Worm (Caenorhabditis elegans) whole organism, midembryonic: ENCODE measurements around the gene rnp-7.

Experiments
- T22C8.4 ChIP-seq: fragments of 200-800 bp; sonication (Bioruptor generic); IDR thresholded peaks from 2 replicates; pipeline ENCODE4 v1.3.6; 2022; ENCODE audit warnings: missing genetic modification characterization, missing compliant biosample characterization
- cog-1 ChIP-seq: sonication (generic microtip); optimal IDR thresholded peaks from 2 replicates; lab custom pipeline; 2016; ENCODE audit warnings: missing genetic modification characterization, missing compliant biosample characterization
- flt-1 ChIP-seq: fragments of 200-800 bp; sonication (Bioruptor generic); IDR thresholded peaks from 2 replicates; pipeline ENCODE4 v1.3.6; 2022; ENCODE audit warnings: missing genetic modification characterization, missing compliant biosample characterization
- klf-2 ChIP-seq: fragments of 200-800 bp; sonication (Bioruptor generic); conservative IDR thresholded peaks from 2 replicates; pipeline ENCODE4 v1.3.6; 2022; ENCODE audit warnings: missing genetic modification reagents, missing genetic modification characterization, missing compliant biosample characterization
- med-1 ChIP-seq: sonication (generic microtip); optimal IDR thresholded peaks from 2 replicates; lab custom pipeline; 2017; ENCODE audit warnings: missing genetic modification characterization, mild to moderate bottlenecking, missing compliant biosample characterization, antibody characterized with exemption, missing genetic modification reagents; ENCODE audit not compliant: insufficient read depth
- ref-1 ChIP-seq: fragments of 200-800 bp; sonication (Bioruptor generic); conservative IDR thresholded peaks from 2 replicates; pipeline ENCODE4 v1.3.6; 2022; ENCODE audit warnings: missing genetic modification reagents, missing genetic modification characterization, missing compliant biosample characterization
- tab-1 ChIP-seq: fragments of 200-800 bp; sonication (Bioruptor generic); IDR thresholded peaks from 2 replicates; pipeline ENCODE4 v1.3.6; 2022; ENCODE audit warnings: missing genetic modification characterization, missing compliant biosample characterization
- ztf-23 ChIP-seq: fragments of 200-800 bp; sonication (Bioruptor generic); IDR thresholded peaks from 2 replicates; pipeline ENCODE4 v1.3.6; 2022; ENCODE audit warnings: missing genetic modification reagents, missing genetic modification characterization, missing compliant biosample characterization
- ztf-29 ChIP-seq: fragments of 200-800 bp; sonication (Bioruptor generic); IDR thresholded peaks from 2 replicates; pipeline ENCODE4 v1.3.6; 2022; ENCODE audit warnings: missing genetic modification reagents, missing genetic modification characterization, missing compliant biosample characterization

The rnp-7 gene

ce11 chrIII:7178497-7178896 is 17.5 kb upstream of the rnp-7 start:
- TF ChIP-seq T22C8.4 (GFP tag; lab: Robert Waterston, UW): no peak
- no peak for TF ChIP-seq ztf-29 (GFP tag; lab: Robert Waterston, UW)
- TF ChIP-seq ztf-23 (GFP tag; lab: Robert Waterston, UW): no peak
- no peak for TF ChIP-seq cog-1 (tag; lab: Kevin White, UChicago)
- no peak for TF ChIP-seq tab-1 (GFP tag; lab: Robert Waterston, UW)
- no peak for TF ChIP-seq klf-2
- no peak for TF ChIP-seq med-1
- no peak for TF ChIP-seq ref-1 (GFP tag; lab: Robert Waterston, UW)

ce11 chrIII:7170090-7170489 is 9.1 kb upstream of the rnp-7 start:
- TF ChIP-seq tab-1 (GFP tag; lab: Robert Waterston, UW) (no peak), ztf-29 (GFP tag; lab: Robert Waterston, UW) (no peak), klf-2 (no peak), med-1 (no peak), ref-1 (GFP tag; lab: Robert Waterston, UW) (no peak)

ce11 chrIII:7167568-7167937 is 6.6 kb upstream of the rnp-7 start, which contains the start of gene acs-4:
Gene acs-4 (plus strand): TSS chrIII:7167838.
- TF ChIP-seq cog-1 (tag; lab: Kevin White, UChicago) (no peak), ztf-29 (GFP tag; lab: Robert Waterston, UW) (no peak), klf-2 (no peak), T22C8.4 (GFP tag; lab: Robert Waterston, UW) (no peak), tab-1 (GFP tag; lab: Robert Waterston, UW) (no peak), ztf-23 (GFP tag; lab: Robert Waterston, UW) (no peak), med-1 (no peak), ref-1 (GFP tag; lab: Robert Waterston, UW) (no peak), flt-1 (GFP tag; lab: Robert Waterston, UW) (no peak)

ce11 chrIII:7166664-7167567 is 6.0 kb upstream of the rnp-7 start:
- TF ChIP-seq cog-1 (tag; lab: Kevin White, UChicago) (no peak), flt-1 (GFP tag; lab: Robert Waterston, UW) (no peak), klf-2 (no peak), T22C8.4 (GFP tag; lab: Robert Waterston, UW) (no peak), med-1 (no peak), ztf-23 (GFP tag; lab: Robert Waterston, UW) (no peak), tab-1 (GFP tag; lab: Robert Waterston, UW) (no peak), ref-1 (GFP tag; lab: Robert Waterston, UW) (no peak), ztf-29 (GFP tag; lab: Robert Waterston, UW) (no peak)

- no peak for TF ChIP-seq cog-1 (tag; lab: Kevin White, UChicago)
- no peak for TF ChIP-seq klf-2
- no peak for TF ChIP-seq med-1
- TF ChIP-seq ref-1 (GFP tag; lab: Robert Waterston, UW): no peak
- no peak for TF ChIP-seq flt-1 (GFP tag; lab: Robert Waterston, UW)
- TF ChIP-seq T22C8.4 (GFP tag; lab: Robert Waterston, UW): no peak
- no peak for TF ChIP-seq ztf-23 (GFP tag; lab: Robert Waterston, UW)
- TF ChIP-seq tab-1 (GFP tag; lab: Robert Waterston, UW): no peak
- no peak for TF ChIP-seq ztf-29 (GFP tag; lab: Robert Waterston, UW)
Measured at ce11 chrIII:7165816-7166229, 4.9 kb upstream of the rnp-7 start.

ce11 chrIII:7165276-7165675 is 4.3 kb upstream of the rnp-7 start:
- TF ChIP-seq klf-2: no peak
- TF ChIP-seq cog-1 (tag; lab: Kevin White, UChicago): no peak
- no peak for TF ChIP-seq ref-1 (GFP tag; lab: Robert Waterston, UW)
- no peak for TF ChIP-seq ztf-29 (GFP tag; lab: Robert Waterston, UW)
- TF ChIP-seq flt-1 (GFP tag; lab: Robert Waterston, UW): no peak
- no peak for TF ChIP-seq med-1

- TF ChIP-seq ztf-23 (GFP tag; lab: Robert Waterston, UW) (peak; percentile 67; the same call in 1 of the 2 replicates), cog-1 (tag; lab: Kevin White, UChicago) (peak; percentile 75), med-1 (no peak)
Measured at ce11 chrIII:7162065-7162762, 1.3 kb upstream of the rnp-7 start, which contains the start of the genes syf-2 and K04G7.1. Gene syf-2 (minus strand): TSS chrIII:7162115. Gene K04G7.1 (plus strand): TSS chrIII:7162712.

- TF ChIP-seq ref-1 (GFP tag; lab: Robert Waterston, UW) (no peak), klf-2 (no peak), flt-1 (GFP tag; lab: Robert Waterston, UW) (no peak), tab-1 (GFP tag; lab: Robert Waterston, UW) (no peak), med-1 (no peak)
Measured at ce11 chrIII:7159246-7159645, 1.7 kb downstream of the rnp-7 start.

ce11 chrIII:7158709-7159108 is 2.2 kb downstream of the rnp-7 start, which contains the start of gene nuo-4:
Gene nuo-4 (minus strand): TSS chrIII:7158809.
- TF ChIP-seq flt-1 (GFP tag; lab: Robert Waterston, UW) (0 out of 2 replicates have a peak, but pooled peaks have one; percentile 38), ztf-23 (GFP tag; lab: Robert Waterston, UW) (no peak)

ce11 chrIII:7155631-7156030 is 5.3 kb downstream of the rnp-7 start:
- TF ChIP-seq cog-1 (tag; lab: Kevin White, UChicago) (peak; percentile 82), flt-1 (GFP tag; lab: Robert Waterston, UW) (peak; percentile 73; the same call in 1 of the 2 replicates), ref-1 (GFP tag; lab: Robert Waterston, UW) (no peak), ztf-29 (GFP tag; lab: Robert Waterston, UW) (no peak), med-1 (no peak), ztf-23 (GFP tag; lab: Robert Waterston, UW) (peak; percentile 69; the same call in 1 of the 2 replicates)
